Fruit fly (Drosophila melanogaster) whole organism, embryonic: ENCODE results near the gene aos.
A peak's percentile ranks its signal among the peaks of the same experiment; 100 is the strongest.

Experiments used
- CG3065 ChIP-seq: fragments of 200-800 bp; sonication (Bioruptor generic); optimal IDR thresholded peaks from 2 replicates; lab custom pipeline; 2016; ENCODE audit warnings: missing biosample characterization, missing genetic modification characterization
- CG7987 ChIP-seq: fragments of 200-800 bp; sonication (Bioruptor generic); optimal IDR thresholded peaks from 2 replicates; lab custom pipeline; 2018; ENCODE audit warnings: missing biosample characterization, mild to moderate bottlenecking, missing genetic modification characterization, moderate library complexity
- CG8924 ChIP-seq: fragments of 200-800 bp; optimal IDR thresholded peaks from 3 replicates; lab custom pipeline; 2019; ENCODE audit warnings: missing biosample characterization, mild to moderate bottlenecking, missing genetic modification characterization, moderate library complexity
- D19A ChIP-seq: fragments of 200-800 bp; optimal IDR thresholded peaks from 3 replicates; lab custom pipeline; 2019; ENCODE audit warnings: missing biosample characterization, mild to moderate bottlenecking, missing genetic modification characterization, moderate library complexity
- Eip74EF ChIP-seq, 2 experiments: fragments of 200-800 bp in 1 of 2; fragments of >200 bp in 1 of 2; sonication (Bioruptor generic) in 1 of 2; optimal IDR thresholded peaks; 2 replicates each; lab custom pipeline; 2017 to 2019; ENCODE audit warnings: missing biosample characterization in 2 of 2, missing genetic modification characterization in 2 of 2, mild to moderate bottlenecking in 1 of 2, moderate library complexity in 1 of 2
- Six4 ChIP-seq: fragments of 200-800 bp; sonication (Bioruptor generic); optimal IDR thresholded peaks from 2 replicates; lab custom pipeline; 2016; ENCODE audit warnings: missing biosample characterization, missing genetic modification characterization
- ash1 ChIP-seq: fragments of 200-800 bp; sonication (Bioruptor generic); optimal IDR thresholded peaks from 2 replicates; lab custom pipeline; 2018; ENCODE audit warnings: missing biosample characterization, mild to moderate bottlenecking, missing genetic modification characterization
- bab2 ChIP-seq: fragments of 200-800 bp; sonication (Bioruptor generic); optimal IDR thresholded peaks from 2 replicates; lab custom pipeline; 2016; ENCODE audit warnings: missing biosample characterization, missing genetic modification characterization
- dan ChIP-seq: fragments of 200-800 bp; sonication (Bioruptor generic); IDR thresholded peaks from 2 replicates; pipeline ENCODE4 v1.3.6; 2022; ENCODE audit warnings: missing biosample characterization, missing genetic modification characterization
- dati ChIP-seq: fragments of 200-800 bp; sonication (Bioruptor generic); IDR thresholded peaks from 2 replicates; pipeline ENCODE4 v1.3.6; 2022; ENCODE audit warnings: missing biosample characterization, missing genetic modification characterization
- ranshi ChIP-seq: fragments of 200-800 bp; sonication (Bioruptor generic); IDR thresholded peaks from 2 replicates; pipeline ENCODE4 v1.3.6; 2022; ENCODE audit warnings: missing biosample characterization, missing genetic modification characterization
- wdn ChIP-seq: fragments of 200-800 bp; sonication (Bioruptor generic); IDR thresholded peaks from 2 replicates; pipeline ENCODE4 v1.3.6; 2022; ENCODE audit warnings: missing biosample characterization, missing genetic modification characterization

DNA sequence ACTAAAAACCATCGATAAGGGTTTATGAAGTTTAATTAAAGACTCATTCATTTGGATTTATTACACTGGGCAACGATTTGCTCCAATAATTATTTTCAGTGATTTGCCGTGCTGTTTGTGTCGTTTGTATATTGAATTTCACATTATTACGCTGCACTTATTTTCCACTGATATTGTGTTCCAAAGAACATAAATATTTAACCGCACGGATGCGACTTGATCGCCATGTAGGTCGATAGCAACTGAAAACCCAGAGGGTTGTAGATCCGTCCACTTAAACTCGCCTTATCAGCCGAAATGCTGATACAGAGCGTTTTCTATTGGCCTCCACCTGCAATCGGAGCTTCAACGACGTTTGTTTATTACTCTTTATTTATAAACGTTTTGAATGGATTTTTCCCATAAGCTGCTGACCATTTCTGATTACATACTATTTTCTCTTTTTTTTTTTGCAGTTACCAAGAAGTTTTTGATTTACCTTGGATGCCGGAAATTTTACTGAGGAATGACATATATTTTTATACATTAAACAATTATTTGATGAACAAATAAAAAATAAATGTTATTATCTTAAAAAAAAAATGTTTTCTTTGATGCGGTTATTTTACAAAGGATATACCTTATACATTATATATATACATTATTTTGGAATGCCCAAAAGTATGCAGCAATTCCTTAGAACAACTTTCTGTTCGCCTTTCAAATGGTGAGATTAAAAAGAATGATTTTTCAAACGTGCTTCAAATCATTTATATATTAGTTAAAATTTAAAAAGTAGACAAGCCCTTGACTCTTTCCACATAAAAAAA, 12.7 kb upstream of the aos start, which contains the start of gene CG42514:
- TF ChIP-seq dan, result no peak
- TF ChIP-seq ranshi (GFP tag; lab: Robert Waterston, UW), result no peak
- TF ChIP-seq CG7987 (GFP tag; lab: Kevin White, UChicago), result no peak
- TF ChIP-seq ash1, result no peak
- no peak for TF ChIP-seq CG8924 (tag; lab: Kevin White, UChicago)
- no peak for TF ChIP-seq CG3065 (GFP tag; lab: Kevin White, UChicago)
- no peak for TF ChIP-seq dati (GFP tag; lab: Robert Waterston, UW)
- no peak for TF ChIP-seq Six4 (GFP tag; lab: Kevin White, UChicago)
- peak; percentile 85 for TF ChIP-seq D19A (tag; lab: Kevin White, UChicago)
- TF ChIP-seq wdn (GFP tag; lab: Robert Waterston, UW), result no peak
- TF ChIP-seq bab2 (GFP tag; lab: Kevin White, UChicago), result no peak
- no peak for TF ChIP-seq Eip74EF (GFP tag; optimal IDR thresholded peaks at IDR 0.05; lab: Kevin White, UChicago)
